Fruit fly (Drosophila melanogaster) S2 (cell line): ENCODE data around the gene CG31279.

Experiments
- CG8478 ChIP-seq: fragments of >200 bp; optimal IDR thresholded peaks from 2 replicates; lab custom pipeline; 2018
- CTCF ChIP-seq, 2 experiments: fragments of >200 bp; optimal IDR thresholded peaks; 2 replicates each; lab custom pipeline; 2018

- TF ChIP-seq CTCF (optimal IDR thresholded peaks at IDR 0.05; lab: Kevin White, UChicago) (no peak), CG8478 (lab: Kevin White, UChicago) (no peak)
Observed at dm6 chr3R:16441367-16441923, 11.0 kb downstream of the CG31279 start, which contains the start of gene ema.
